Worm (Caenorhabditis elegans) whole organism, L1 larva: ENCODE measurements around the gene Y39A1A.10.

Source experiments
- C16A3.4 ChIP-seq: fragments of 150-350 bp; optimal IDR thresholded peaks from 2 replicates; lab custom pipeline; 2014; ENCODE audit warnings: missing biosample characterization, missing genetic modification characterization
- F16B12.6 ChIP-seq: fragments of 150-350 bp; optimal IDR thresholded peaks from 2 replicates; lab custom pipeline; 2014; ENCODE audit warnings: missing biosample characterization, missing genetic modification characterization
- Y116A8C.19 ChIP-seq: sonication (generic microtip); optimal IDR thresholded peaks from 2 replicates; lab custom pipeline; 2016; ENCODE audit warnings: missing compliant biosample characterization, missing genetic modification characterization, borderline replicate concordance
- alr-1 ChIP-seq: fragments of 200-800 bp; sonication (Bioruptor generic); optimal IDR thresholded peaks from 2 replicates; lab custom pipeline; 2018; ENCODE audit warnings: borderline replicate concordance, mild to moderate bottlenecking, missing genetic modification characterization, missing compliant biosample characterization
- aly-2 ChIP-seq: fragments of 150-350 bp; optimal IDR thresholded peaks from 2 replicates; lab custom pipeline; 2014; ENCODE audit warnings: missing biosample characterization, missing genetic modification characterization
- blmp-1 ChIP-seq: fragments of 150-350 bp; optimal IDR thresholded peaks from 2 replicates; lab custom pipeline; 2014; ENCODE audit warnings: missing biosample characterization, missing genetic modification characterization
- ceh-82 ChIP-seq, 3 experiments: fragments of 150-350 bp in 1 of 3; sonication (generic microtip) in 2 of 3; optimal IDR thresholded peaks; 2 replicates each; lab custom pipeline; 2014 to 2017; ENCODE audit warnings: missing biosample characterization in 3 of 3, missing genetic modification characterization in 3 of 3
- ceh-90 ChIP-seq: sonication (generic microtip); optimal IDR thresholded peaks from 2 replicates; lab custom pipeline; 2016; ENCODE audit warnings: missing genetic modification characterization, missing compliant biosample characterization
- efl-1 ChIP-seq, 4 experiments: fragments of 150-350 bp; optimal IDR thresholded peaks in 3 of 4; peaks in 1 of 4; 1 replicate in 1 of 4; 2 replicates in 3 of 4; lab custom pipeline; 2014; ENCODE audit warnings: missing biosample characterization in 2 of 4, missing genetic modification characterization in 2 of 4, missing genetic modification reagents in 2 of 4
- egl-13 ChIP-seq: sonication (generic microtip); optimal IDR thresholded peaks from 2 replicates; lab custom pipeline; 2016; ENCODE audit warnings: missing genotype, missing genetic modification reagents, missing genetic modification characterization, missing compliant biosample characterization
- elt-2 ChIP-seq: sonication (generic microtip); optimal IDR thresholded peaks from 2 replicates; lab custom pipeline; 2016; ENCODE audit warnings: missing genetic modification characterization, mild to moderate bottlenecking, inconsistent platforms, missing compliant biosample characterization, missing genetic modification reagents
- elt-3 ChIP-seq, 6 experiments: fragments of 150-350 bp in 1 of 6; sonication (generic microtip); optimal IDR thresholded peaks; 2 replicates each; lab custom pipeline; 2017 to 2018; ENCODE audit warnings: missing biosample characterization in 6 of 6, missing genetic modification characterization in 6 of 6, inconsistent platforms in 1 of 6
- ets-5 ChIP-seq: fragments of 200-800 bp; sonication (Bioruptor generic); IDR thresholded peaks from 2 replicates; pipeline ENCODE4 v1.3.6; 2022; ENCODE audit warnings: missing genetic modification characterization, missing compliant biosample characterization
- fkh-10 ChIP-seq: sonication (generic microtip); optimal IDR thresholded peaks from 2 replicates; lab custom pipeline; 2017; ENCODE audit warnings: missing biosample characterization, missing genetic modification reagents, missing genetic modification characterization
- fkh-8 ChIP-seq: sonication (generic microtip); optimal IDR thresholded peaks from 2 replicates; lab custom pipeline; 2016; ENCODE audit warnings: mild to moderate bottlenecking, missing genetic modification characterization, missing compliant biosample characterization
- grh-1 ChIP-seq: fragments of 200-800 bp; sonication (Bioruptor generic); IDR thresholded peaks from 2 replicates; pipeline ENCODE4 v1.3.6; 2022; ENCODE audit warnings: missing genetic modification reagents, missing genetic modification characterization, missing compliant biosample characterization
- hlh-17 ChIP-seq: fragments of 200-800 bp; sonication (Bioruptor generic); optimal IDR thresholded peaks from 2 replicates; lab custom pipeline; 2018; ENCODE audit warnings: missing genetic modification characterization, mild to moderate bottlenecking, missing compliant biosample characterization, moderate library complexity, borderline replicate concordance
- hpl-2 ChIP-seq: fragments of 150-350 bp; optimal IDR thresholded peaks from 2 replicates; lab custom pipeline; 2014; ENCODE audit warnings: missing biosample characterization, missing genetic modification reagents, missing genetic modification characterization
- jun-1 ChIP-seq: fragments of 150-350 bp; optimal IDR thresholded peaks from 2 replicates; lab custom pipeline; 2014; ENCODE audit warnings: missing biosample characterization, missing genetic modification reagents, missing genetic modification characterization
- lin-13 ChIP-seq: fragments of 150-350 bp; optimal IDR thresholded peaks from 2 replicates; lab custom pipeline; 2014; ENCODE audit warnings: missing biosample characterization, missing genetic modification reagents, missing genetic modification characterization
- lin-15B ChIP-seq: fragments of 150-350 bp; sonication (generic microtip); optimal IDR thresholded peaks from 3 replicates; lab custom pipeline; 2014; ENCODE audit warnings: missing biosample characterization, missing genetic modification characterization
- lin-35 ChIP-seq, 2 experiments: fragments of 150-350 bp; optimal IDR thresholded peaks; 2 replicates each; lab custom pipeline; 2014; ENCODE audit warnings: missing biosample characterization in 2 of 2, missing genetic modification characterization in 2 of 2, missing genetic modification reagents in 2 of 2
- lin-39 ChIP-seq: fragments of 150-350 bp; optimal IDR thresholded peaks from 2 replicates; lab custom pipeline; 2014; ENCODE audit warnings: missing biosample characterization, missing genetic modification reagents, missing genetic modification characterization
- mab-9 ChIP-seq: fragments of 200-800 bp; sonication (Bioruptor generic); IDR thresholded peaks from 2 replicates; pipeline ENCODE4 v1.3.6; 2022; ENCODE audit warnings: missing genetic modification reagents, missing genetic modification characterization, missing compliant biosample characterization
- mdl-1 ChIP-seq, 2 experiments: fragments of 150-350 bp; optimal IDR thresholded peaks; 2 replicates each; lab custom pipeline; 2014 to 2017; ENCODE audit warnings: missing biosample characterization in 2 of 2, missing genetic modification characterization in 2 of 2, inconsistent platforms in 1 of 2
- mep-1 ChIP-seq: fragments of 150-350 bp; optimal IDR thresholded peaks from 2 replicates; lab custom pipeline; 2014; ENCODE audit warnings: missing biosample characterization, missing genetic modification characterization
- nhr-47 ChIP-seq: sonication (generic microtip); optimal IDR thresholded peaks from 2 replicates; lab custom pipeline; 2016; ENCODE audit warnings: mild to moderate bottlenecking, missing genetic modification characterization, moderate library complexity, missing compliant biosample characterization
- nhr-76 ChIP-seq: sonication (generic microtip); optimal IDR thresholded peaks from 2 replicates; lab custom pipeline; 2017; ENCODE audit warnings: missing biosample characterization, missing genetic modification characterization
- nhr-77 ChIP-seq: fragments of 150-350 bp; optimal IDR thresholded peaks from 2 replicates; lab custom pipeline; 2014; ENCODE audit warnings: missing biosample characterization, missing genetic modification characterization
- nhr-85 ChIP-seq: sonication (generic microtip); peaks from one replicate; lab custom pipeline; 2016; ENCODE audit warnings: missing genetic modification characterization, inconsistent platforms, missing compliant biosample characterization
- nhr-90 ChIP-seq: sonication (generic microtip); optimal IDR thresholded peaks from 2 replicates; lab custom pipeline; 2016; ENCODE audit warnings: mild to moderate bottlenecking, missing genetic modification characterization, missing compliant biosample characterization; ENCODE audit not compliant: poor library complexity
- pag-3 ChIP-seq: sonication (generic microtip); optimal IDR thresholded peaks from 2 replicates; lab custom pipeline; 2017; ENCODE audit warnings: missing genetic modification characterization, mild to moderate bottlenecking, missing compliant biosample characterization, antibody characterized with exemption, borderline replicate concordance; ENCODE audit not compliant: insufficient read depth
- snpc-4 ChIP-seq: fragments of 150-350 bp; optimal IDR thresholded peaks from 2 replicates; lab custom pipeline; 2014; ENCODE audit warnings: missing biosample characterization, missing genetic modification characterization
- swsn-7 ChIP-seq: sonication (generic microtip); optimal IDR thresholded peaks from 2 replicates; lab custom pipeline; 2016; ENCODE audit warnings: missing genetic modification characterization, missing compliant biosample characterization
- tbx-2 ChIP-seq: sonication (generic microtip); optimal IDR thresholded peaks from 2 replicates; lab custom pipeline; 2016; ENCODE audit warnings: missing genetic modification characterization, missing compliant biosample characterization
- unc-130 ChIP-seq: fragments of 150-350 bp; optimal IDR thresholded peaks from 2 replicates; lab custom pipeline; 2017; ENCODE audit warnings: missing biosample characterization, missing genetic modification characterization, inconsistent platforms
- unc-62 ChIP-seq: fragments of 150-350 bp; optimal IDR thresholded peaks from 2 replicates; lab custom pipeline; 2014; ENCODE audit warnings: missing biosample characterization, missing genetic modification reagents, missing genetic modification characterization
- unc-86 ChIP-seq: sonication (generic microtip); optimal IDR thresholded peaks from 2 replicates; lab custom pipeline; 2016; ENCODE audit warnings: missing genetic modification characterization, missing compliant biosample characterization
- unc-98 ChIP-seq: fragments of 200-800 bp; sonication (Bioruptor generic); IDR thresholded peaks from 2 replicates; pipeline ENCODE4 v1.3.6; 2022; ENCODE audit warnings: missing genetic modification characterization, missing compliant biosample characterization
- vab-15 ChIP-seq: sonication (generic microtip); optimal IDR thresholded peaks from 2 replicates; lab custom pipeline; 2017; ENCODE audit warnings: missing genotype, mild to moderate bottlenecking, missing genetic modification characterization, missing compliant biosample characterization
- xbp-1 ChIP-seq: sonication (generic microtip); optimal IDR thresholded peaks from 2 replicates; lab custom pipeline; 2016; ENCODE audit warnings: missing genetic modification characterization, missing compliant biosample characterization
- ztf-4 ChIP-seq: fragments of 150-350 bp; optimal IDR thresholded peaks from 2 replicates; lab custom pipeline; 2014; ENCODE audit warnings: missing biosample characterization, missing genetic modification characterization

Y39A1A.10 gene

DNA sequence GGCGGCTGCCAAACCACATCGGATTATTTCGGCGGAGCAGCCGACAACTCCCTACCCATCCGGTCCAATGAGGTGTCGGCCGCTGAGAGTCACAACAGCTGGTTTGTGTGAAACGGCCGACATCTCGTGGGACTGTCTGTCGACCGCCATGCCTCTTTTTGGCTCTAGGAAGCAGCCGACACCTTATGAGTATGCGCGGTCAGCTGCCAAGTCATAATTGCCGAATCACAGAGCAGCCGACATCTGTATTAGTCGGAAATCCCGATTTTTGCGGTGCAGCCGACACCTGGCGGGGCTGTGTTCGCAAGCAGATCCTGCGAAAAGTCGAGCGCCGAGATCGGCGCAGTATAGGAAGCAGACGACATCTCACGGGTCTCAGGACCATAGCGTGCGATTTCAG lies 40.5 kb upstream of the Y39A1A.10 start (continued):
- TF ChIP-seq grh-1 (GFP tag; lab: Robert Waterston, UW): no peak
- no peak for TF ChIP-seq elt-3 (tag; optimal IDR thresholded peaks at IDR 0.05; lab: Kevin White, UChicago)
- no peak for TF ChIP-seq swsn-7 (tag; lab: Kevin White, UChicago)

- TF ChIP-seq pag-3 (tag; lab: Kevin White, UChicago) (no peak), fkh-10 (no peak), ceh-90 (tag; lab: Kevin White, UChicago) (no peak), nhr-90 (tag; lab: Kevin White, UChicago) (no peak), Y116A8C.19 (tag; lab: Kevin White, UChicago) (no peak), ztf-4 (tag; lab: Kevin White, UChicago) (no peak), efl-1 (optimal IDR thresholded peaks at IDR 0.05; lab: Kevin White, UChicago) (no peak), efl-1 (GFP tag; optimal IDR thresholded peaks at IDR 0.05 in 1 of 2; lab: Kevin White, UChicago) (no peak), vab-15 (tag; lab: Kevin White, UChicago) (no peak), snpc-4 (tag; lab: Kevin White, UChicago) (no peak), xbp-1 (tag; lab: Kevin White, UChicago) (no peak)
These were observed 39.8 kb upstream of the Y39A1A.10 start, which contains the start of gene Y45F3A.8 for ce11 chrIII:10592729-10593128. TSS of gene Y45F3A.8 (minus strand) at chrIII:10592829.

DNA sequence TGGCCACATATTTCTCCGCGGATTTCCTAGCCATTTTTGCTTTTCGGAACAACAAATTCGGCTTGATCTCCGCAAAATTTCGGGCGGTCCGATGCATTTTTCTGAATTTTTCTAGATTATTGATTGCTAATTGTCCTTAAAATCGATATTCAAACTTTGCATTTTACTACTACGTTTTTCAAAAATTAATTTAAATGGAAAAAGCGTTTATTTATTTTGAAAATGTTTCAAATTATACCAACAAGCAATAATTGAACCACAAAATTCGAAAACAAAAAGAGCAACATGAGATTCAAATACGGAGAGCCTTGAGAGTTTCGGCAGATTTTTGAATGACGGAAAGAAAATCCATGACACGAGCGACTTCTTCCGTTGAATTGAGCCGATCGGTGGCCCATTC lies 37.5 kb upstream of the Y39A1A.10 start, which contains the start of gene Y45F3A.9:
Y45F3A.9 (minus strand) TSS at position 101 of the 400 bp plus-strand sequence.
- TF ChIP-seq nhr-76 (tag; lab: Kevin White, UChicago): no peak
- TF ChIP-seq hlh-17 (GFP tag; lab: Kevin White, UChicago): no peak

ce11 chrIII:10596387-10596786 lies 36.1 kb upstream of the Y39A1A.10 start, which contains the start of gene Y39A1A.3:
TSS of gene Y39A1A.3 (minus strand) at chrIII:10596487.
- TF ChIP-seq tbx-2 (tag; lab: Kevin White, UChicago) (no peak), lin-39 (no peak), xbp-1 (tag; lab: Kevin White, UChicago) (no peak)

- TF ChIP-seq nhr-47 (tag; lab: Kevin White, UChicago) (peak; percentile 77), lin-15B (tag; lab: Kevin White, UChicago) (peak; percentile 18), unc-98 (GFP tag; lab: Robert Waterston, UW) (no peak), jun-1 (tag; lab: Kevin White, UChicago) (peak; percentile 46), F16B12.6 (peak; percentile 95), egl-13 (peak; percentile 40), lin-35 (GFP tag; optimal IDR thresholded peaks at IDR 0.05; lab: Kevin White, UChicago) (peak; percentile 79 to 84), tbx-2 (tag; lab: Kevin White, UChicago) (peak; percentile 70), aly-2 (tag; lab: Kevin White, UChicago) (peak; percentile 13), xbp-1 (tag; lab: Kevin White, UChicago) (peak; percentile 62), unc-86 (tag; lab: Kevin White, UChicago) (peak; percentile 57), elt-3 (tag; optimal IDR thresholded peaks at IDR 0.05; lab: Kevin White, UChicago) (peak in 1 of 6 experiments; percentile 37), ztf-4 (tag; lab: Kevin White, UChicago) (peak; percentile 15), alr-1 (tag; lab: Kevin White, UChicago) (no peak), swsn-7 (tag; lab: Kevin White, UChicago) (peak; percentile 74), mep-1 (tag; lab: Kevin White, UChicago) (peak; percentile 93), nhr-85 (peak; percentile 83), C16A3.4 (tag; lab: Kevin White, UChicago) (peak; percentile 75), ets-5 (GFP tag; lab: Robert Waterston, UW) (no peak), unc-130 (tag; lab: Kevin White, UChicago) (peak; percentile 62), ceh-82 (tag; optimal IDR thresholded peaks at IDR 0.05; lab: Kevin White, UChicago) (peak; percentile 19 to 61 (median 38)), nhr-90 (tag; lab: Kevin White, UChicago) (peak; percentile 62), nhr-77 (peak; percentile 35), mab-9 (GFP tag; lab: Robert Waterston, UW) (0 out of 2 replicates have a peak, but pooled peaks have one; percentile 31), mdl-1 (tag; optimal IDR thresholded peaks at IDR 0.05; lab: Kevin White, UChicago) (peak in 1 of 2 experiments; percentile 85), fkh-8 (tag; lab: Kevin White, UChicago) (peak; percentile 77), unc-62 (no peak), hpl-2 (no peak), blmp-1 (tag; lab: Kevin White, UChicago) (peak; percentile 59), elt-2 (tag; lab: Kevin White, UChicago) (peak; percentile 31), lin-13 (GFP tag; lab: Kevin White, UChicago) (peak; percentile 52)
These were observed 32.8 kb upstream of the Y39A1A.10 start for ce11 chrIII:10599699-10600098.
